Worm (Caenorhabditis elegans): ENCODE data around the gene srh-264.

DNA sequence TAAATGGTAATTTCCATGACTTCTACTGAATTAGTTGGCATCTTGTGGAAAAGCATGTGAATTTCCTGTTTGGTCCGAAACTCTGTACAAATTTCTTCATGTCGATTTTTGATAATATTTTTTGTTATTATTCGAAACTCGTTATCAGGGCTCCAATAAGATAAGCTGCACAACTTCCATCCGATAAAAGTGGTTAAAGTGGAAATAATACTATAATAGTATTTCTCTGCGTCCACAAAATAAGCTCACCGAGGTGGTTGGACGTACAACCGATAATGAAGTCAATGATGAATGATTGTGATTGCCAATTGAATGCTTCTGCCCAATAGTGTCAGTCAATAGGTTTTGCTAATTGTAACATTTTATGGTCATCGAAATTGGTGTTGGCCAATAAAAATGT lies 34.5 kb downstream of the srh-264 start, which contains the start of gene T26H5.4:
- TF ChIP-seq him-1 (tag; optimal IDR thresholded peaks at IDR 0.05) (no peak), dao-5 (tag; optimal IDR thresholded peaks at IDR 0.05) (no peak)
